Worm (Caenorhabditis elegans) whole organism, young adult: ENCODE data around the gene erl-1.

Experiments
- C17E4.6 ChIP-seq: fragments of 200-800 bp; sonication (Bioruptor generic); IDR thresholded peaks from 2 replicates; pipeline ENCODE4 v1.3.6; 2022; ENCODE audit warnings: missing genetic modification reagents, missing genetic modification characterization, missing compliant biosample characterization
- F23B12.7 ChIP-seq: sonication (generic microtip); optimal IDR thresholded peaks from 2 replicates; lab custom pipeline; 2017; ENCODE audit warnings: missing genetic modification characterization, mild to moderate bottlenecking, missing compliant biosample characterization, antibody characterized with exemption, moderate library complexity; ENCODE audit not compliant: insufficient read depth
- F33H1.4 ChIP-seq: fragments of 200-800 bp; sonication (Bioruptor generic); IDR thresholded peaks from 2 replicates; pipeline ENCODE4 v1.3.6; 2022; ENCODE audit warnings: missing genetic modification reagents, missing genetic modification characterization, missing compliant biosample characterization
- F57A8.1 ChIP-seq: fragments of 200-800 bp; sonication (Bioruptor generic); optimal IDR thresholded peaks from 2 replicates; lab custom pipeline; 2018; ENCODE audit warnings: mild to moderate bottlenecking, missing genetic modification characterization, moderate library complexity, missing compliant biosample characterization
- F57C9.4 ChIP-seq: sonication (generic microtip); optimal IDR thresholded peaks from 2 replicates; lab custom pipeline; 2017; ENCODE audit warnings: mild to moderate bottlenecking, missing genetic modification characterization, missing compliant biosample characterization
- K11D2.4 ChIP-seq: fragments of 200-800 bp; sonication (Bioruptor generic); IDR thresholded peaks from 2 replicates; pipeline ENCODE4 v1.3.6; 2022; ENCODE audit warnings: missing genetic modification reagents, missing genetic modification characterization, missing compliant biosample characterization
- Y67H2A.10 ChIP-seq: fragments of 200-800 bp; sonication (Bioruptor generic); conservative IDR thresholded peaks from 2 replicates; pipeline ENCODE4 v1.3.6; 2022; ENCODE audit warnings: missing genetic modification reagents, missing genetic modification characterization, missing compliant biosample characterization
- Y79H2A.3 ChIP-seq: fragments of 200-800 bp; sonication (Bioruptor generic); conservative IDR thresholded peaks from 2 replicates; pipeline ENCODE4 v1.3.6; 2022; ENCODE audit warnings: missing genetic modification reagents, missing genetic modification characterization, missing compliant biosample characterization
- ZK185.1 ChIP-seq: sonication (generic microtip); optimal IDR thresholded peaks from 2 replicates; lab custom pipeline; 2016; ENCODE audit warnings: mild to moderate bottlenecking, missing genetic modification characterization, missing compliant biosample characterization; ENCODE audit not compliant: poor library complexity, severe bottlenecking
- akir-1 ChIP-seq: fragments of 200-800 bp; sonication (Bioruptor generic); optimal IDR thresholded peaks from 2 replicates; lab custom pipeline; 2018; ENCODE audit warnings: mild to moderate bottlenecking, missing genetic modification characterization, moderate library complexity, missing compliant biosample characterization
- aptf-2 ChIP-seq: fragments of 200-800 bp; sonication (Bioruptor generic); conservative IDR thresholded peaks from 2 replicates; pipeline ENCODE4 v1.3.6; 2022; ENCODE audit warnings: missing genetic modification reagents, missing genetic modification characterization, missing compliant biosample characterization
- aptf-3 ChIP-seq: fragments of 200-800 bp; sonication (Bioruptor generic); IDR thresholded peaks from 2 replicates; pipeline ENCODE4 v1.3.6; 2022; ENCODE audit warnings: missing genetic modification characterization, missing compliant biosample characterization
- attf-5 ChIP-seq: fragments of 200-800 bp; sonication (Bioruptor generic); optimal IDR thresholded peaks from 2 replicates; lab custom pipeline; 2018; ENCODE audit warnings: mild to moderate bottlenecking, missing genetic modification characterization, missing compliant biosample characterization
- bed-1 ChIP-seq: fragments of 200-800 bp; sonication (Bioruptor generic); IDR thresholded peaks from 2 replicates; pipeline ENCODE4 v1.3.6; 2022; ENCODE audit warnings: missing genetic modification reagents, missing genetic modification characterization, missing compliant biosample characterization
- ccch-3 ChIP-seq: fragments of 200-800 bp; sonication (Bioruptor generic); optimal IDR thresholded peaks from 2 replicates; lab custom pipeline; 2018; ENCODE audit warnings: mild to moderate bottlenecking, missing genetic modification characterization, missing compliant biosample characterization
- cebp-2 ChIP-seq: fragments of 200-800 bp; sonication (Bioruptor generic); IDR thresholded peaks from 2 replicates; pipeline ENCODE4 v1.3.6; 2022; ENCODE audit warnings: missing genetic modification characterization, missing compliant biosample characterization
- ceh-100 ChIP-seq: fragments of 200-800 bp; sonication (Bioruptor generic); IDR thresholded peaks from 2 replicates; pipeline ENCODE4 v1.3.6; 2022; ENCODE audit warnings: missing genetic modification reagents, missing genetic modification characterization, missing compliant biosample characterization
- ceh-40 ChIP-seq: fragments of 200-800 bp; sonication (Bioruptor generic); IDR thresholded peaks from 2 replicates; pipeline ENCODE4 v1.3.6; 2022; ENCODE audit warnings: missing genetic modification characterization, missing compliant biosample characterization
- ceh-58 ChIP-seq: fragments of 200-800 bp; sonication (Bioruptor generic); IDR thresholded peaks from 2 replicates; pipeline ENCODE4 v1.3.6; 2022; ENCODE audit warnings: missing genetic modification characterization, missing compliant biosample characterization
- die-1 ChIP-seq: sonication (generic microtip); optimal IDR thresholded peaks from 2 replicates; lab custom pipeline; 2016; ENCODE audit warnings: missing genotype, mild to moderate bottlenecking, missing genetic modification characterization, missing compliant biosample characterization
- efl-1 ChIP-seq: fragments of 150-350 bp; optimal IDR thresholded peaks from 2 replicates; lab custom pipeline; 2014; ENCODE audit warnings: missing biosample characterization, missing genetic modification reagents, missing genetic modification characterization
- egl-18 ChIP-seq: fragments of 200-800 bp; sonication (Bioruptor generic); IDR thresholded peaks from 2 replicates; pipeline ENCODE4 v1.3.6; 2022; ENCODE audit warnings: missing genetic modification reagents, missing genetic modification characterization, missing compliant biosample characterization
- egl-44 ChIP-seq: fragments of 200-800 bp; sonication (Bioruptor generic); IDR thresholded peaks from 2 replicates; pipeline ENCODE4 v1.3.6; 2022; ENCODE audit warnings: missing genetic modification reagents, missing genetic modification characterization, missing compliant biosample characterization
- ekl-4 ChIP-seq: fragments of 200-800 bp; sonication (Bioruptor generic); IDR thresholded peaks from 2 replicates; pipeline ENCODE4 v1.3.6; 2022; ENCODE audit warnings: missing genetic modification reagents, missing genetic modification characterization, missing compliant biosample characterization
- hlh-26 ChIP-seq: fragments of 200-800 bp; sonication (Bioruptor generic); conservative IDR thresholded peaks from 2 replicates; pipeline ENCODE4 v1.3.6; 2022; ENCODE audit warnings: missing genetic modification reagents, missing genetic modification characterization, missing compliant biosample characterization
- hmg-1.2 ChIP-seq: fragments of 200-800 bp; sonication (Bioruptor generic); IDR thresholded peaks from 2 replicates; pipeline ENCODE4 v1.3.6; 2022; ENCODE audit warnings: missing genetic modification reagents, missing genetic modification characterization, missing compliant biosample characterization
- lin-26 ChIP-seq: fragments of 200-800 bp; sonication (Bioruptor generic); IDR thresholded peaks from 2 replicates; pipeline ENCODE4 v1.3.6; 2022; ENCODE audit warnings: missing genetic modification reagents, missing genetic modification characterization, missing compliant biosample characterization
- madf-3 ChIP-seq: fragments of 200-800 bp; sonication (Bioruptor generic); IDR thresholded peaks from 2 replicates; pipeline ENCODE4 v1.3.6; 2022; ENCODE audit warnings: missing genetic modification reagents, missing genetic modification characterization, missing compliant biosample characterization
- nfyb-1 ChIP-seq: fragments of 200-800 bp; sonication (Bioruptor generic); IDR thresholded peaks from 2 replicates; pipeline ENCODE4 v1.3.6; 2022; ENCODE audit warnings: missing genetic modification reagents, missing genetic modification characterization, missing compliant biosample characterization
- nhr-179 ChIP-seq: sonication (generic microtip); optimal IDR thresholded peaks from 2 replicates; lab custom pipeline; 2016; ENCODE audit warnings: mild to moderate bottlenecking, missing genetic modification characterization, missing compliant biosample characterization
- nhr-27 ChIP-seq: fragments of 200-800 bp; sonication (Bioruptor generic); optimal IDR thresholded peaks from 2 replicates; lab custom pipeline; 2018; ENCODE audit warnings: mild to moderate bottlenecking, missing genetic modification characterization, moderate library complexity, missing compliant biosample characterization
- pha-4 ChIP-seq: fragments of 150-350 bp; sonication (generic microtip); optimal IDR thresholded peaks from 2 replicates; lab custom pipeline; 2014; ENCODE audit warnings: missing biosample characterization, missing genetic modification reagents, missing genetic modification characterization
- rcor-1 ChIP-seq: fragments of 200-800 bp; sonication (Bioruptor generic); IDR thresholded peaks from 2 replicates; pipeline ENCODE4 v1.3.6; 2022; ENCODE audit warnings: missing genetic modification reagents, missing genetic modification characterization, missing compliant biosample characterization
- sea-2 ChIP-seq: fragments of 200-800 bp; sonication (Bioruptor generic); IDR thresholded peaks from 2 replicates; pipeline ENCODE4 v1.3.6; 2022; ENCODE audit warnings: missing genetic modification characterization, missing compliant biosample characterization
- tbp1 ChIP-seq: fragments of 200-800 bp; sonication (Bioruptor generic); optimal IDR thresholded peaks from 2 replicates; lab custom pipeline; 2018; ENCODE audit warnings: mild to moderate bottlenecking, missing genetic modification characterization, missing compliant biosample characterization
- tbx-9 ChIP-seq: sonication (generic microtip); optimal IDR thresholded peaks from 2 replicates; lab custom pipeline; 2016; ENCODE audit warnings: borderline replicate concordance, missing genetic modification characterization, inconsistent platforms, missing compliant biosample characterization
- unc-130 ChIP-seq: sonication (generic microtip); optimal IDR thresholded peaks from 2 replicates; lab custom pipeline; 2016; ENCODE audit warnings: missing genetic modification reagents, missing genetic modification characterization, missing compliant biosample characterization
- zfh-2 ChIP-seq: fragments of 200-800 bp; sonication (Bioruptor generic); conservative IDR thresholded peaks from 2 replicates; pipeline ENCODE4 v1.3.6; 2022; ENCODE audit warnings: missing genetic modification reagents, missing genetic modification characterization, missing compliant biosample characterization
- zim-3 ChIP-seq: sonication (generic microtip); optimal IDR thresholded peaks from 2 replicates; lab custom pipeline; 2017; ENCODE audit warnings: mild to moderate bottlenecking, missing genetic modification characterization, moderate library complexity, missing compliant biosample characterization
- ztf-22 ChIP-seq: fragments of 200-800 bp; sonication (Bioruptor generic); optimal IDR thresholded peaks from 2 replicates; lab custom pipeline; 2018; ENCODE audit warnings: mild to moderate bottlenecking, missing genetic modification characterization, moderate library complexity, missing compliant biosample characterization
- ztf-28 ChIP-seq: fragments of 200-800 bp; sonication (Bioruptor generic); IDR thresholded peaks from 2 replicates; pipeline ENCODE4 v1.3.6; 2022; ENCODE audit warnings: missing genetic modification reagents, missing genetic modification characterization, missing compliant biosample characterization
- ztf-6 ChIP-seq: fragments of 200-800 bp; sonication (Bioruptor generic); IDR thresholded peaks from 2 replicates; pipeline ENCODE4 v1.3.6; 2022; ENCODE audit warnings: missing genetic modification reagents, missing genetic modification characterization, missing compliant biosample characterization

The erl-1 gene

ce11 chrIV:12287628-12288027 lies at the start of gene erl-1:
erl-1 (plus strand) TSS chrIV:12287928.
- TF ChIP-seq F57C9.4 (tag; lab: Kevin White, UChicago) (no peak), pha-4 (tag; lab: Kevin White, UChicago) (no peak), tbp1 (GFP tag; lab: Kevin White, UChicago) (no peak)

DNA sequence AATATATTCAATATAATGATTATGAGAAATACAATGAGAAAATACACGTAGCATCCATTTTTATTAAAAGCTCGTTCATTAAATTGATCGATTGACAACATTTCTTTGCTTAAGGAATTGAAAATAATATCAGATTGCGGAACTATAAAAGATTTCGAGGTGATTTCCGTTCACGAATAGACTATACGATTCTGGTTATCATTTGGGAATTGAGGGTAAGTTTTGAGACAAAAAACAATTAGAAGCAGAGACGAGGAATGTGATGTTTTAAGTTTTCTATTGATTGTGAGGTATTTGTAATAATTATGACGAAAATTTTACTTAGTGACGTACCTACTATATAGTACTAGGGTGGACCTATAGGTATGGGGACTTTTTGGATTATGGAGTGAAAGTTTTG lies 48.9 kb upstream of the erl-1 start, which contains the start of gene sre-19:
Gene sre-19, minus strand, starts transcription at position 101 of the 400 bp plus-strand sequence.
- TF ChIP-seq tbx-9 (tag; lab: Kevin White, UChicago), result no peak
- no peak for TF ChIP-seq ekl-4 (GFP tag; lab: Robert Waterston, UW)
- TF ChIP-seq rcor-1 (GFP tag; lab: Robert Waterston, UW), result no peak
- TF ChIP-seq, all 124 proteins: peak for 0

ce11 chrIV:12244706-12245105 lies 43.0 kb upstream of the erl-1 start, which contains the start of gene sre-15:
sre-15 (minus strand) TSS chrIV:12244806.
- no peak for TF ChIP-seq K11D2.4 (GFP tag; lab: Robert Waterston, UW)
- no peak for TF ChIP-seq efl-1
- no peak for TF ChIP-seq egl-44
- TF ChIP-seq ceh-40, result no peak
- no peak for TF ChIP-seq zim-3 (tag; lab: Kevin White, UChicago)
- TF ChIP-seq, all 124 proteins: peak for 0

- no peak for TF ChIP-seq aptf-3 (GFP tag; lab: Robert Waterston, UW)
- no peak for TF ChIP-seq nfyb-1 (GFP tag; lab: Robert Waterston, UW)
- TF ChIP-seq Y67H2A.10, result no peak
- no peak for TF ChIP-seq ceh-58 (GFP tag; lab: Robert Waterston, UW)
- no peak for TF ChIP-seq ztf-6
- no peak for TF ChIP-seq C17E4.6 (GFP tag; lab: Robert Waterston, UW)
- TF ChIP-seq akir-1 (GFP tag; lab: Kevin White, UChicago), result no peak
- TF ChIP-seq ztf-22 (GFP tag; lab: Kevin White, UChicago), result no peak
- TF ChIP-seq lin-26 (GFP tag; lab: Robert Waterston, UW), result no peak
- no peak for TF ChIP-seq ZK185.1 (tag; lab: Kevin White, UChicago)
- no peak for TF ChIP-seq ceh-40
- TF ChIP-seq hmg-1.2 (GFP tag; lab: Robert Waterston, UW), result no peak
- no peak for TF ChIP-seq bed-1 (GFP tag; lab: Robert Waterston, UW)
- no peak for TF ChIP-seq nhr-179
- no peak for TF ChIP-seq zfh-2 (GFP tag; lab: Robert Waterston, UW)
- TF ChIP-seq madf-3, result no peak
- no peak for TF ChIP-seq ccch-3 (GFP tag; lab: Kevin White, UChicago)
- TF ChIP-seq unc-130 (GFP tag; lab: Kevin White, UChicago), result no peak
- TF ChIP-seq ztf-28 (GFP tag; lab: Robert Waterston, UW), result no peak
These were observed 35.1 kb upstream of the erl-1 start, which contains the start of gene dnj-26 for ce11 chrIV:12252579-12252978. dnj-26 (minus strand) TSS chrIV:12252679.

ce11 chrIV:12259161-12259870 lies 28.4 kb upstream of the erl-1 start, which contains the start of gene Y39C12A.9:
Y39C12A.9 (minus strand) TSS chrIV:12259211.
- TF ChIP-seq Y79H2A.3 (no peak), C17E4.6 (GFP tag; lab: Robert Waterston, UW) (no peak), hlh-26 (no peak), ceh-100 (GFP tag; lab: Robert Waterston, UW) (no peak), F33H1.4 (GFP tag; lab: Robert Waterston, UW) (no peak), F23B12.7 (tag; lab: Kevin White, UChicago) (no peak), sea-2 (no peak), cebp-2 (GFP tag; lab: Robert Waterston, UW) (no peak), nhr-27 (tag; lab: Kevin White, UChicago) (no peak), egl-18 (GFP tag; lab: Robert Waterston, UW) (no peak), aptf-2 (no peak), die-1 (tag; lab: Kevin White, UChicago) (no peak), ceh-40 (no peak), attf-5 (GFP tag; lab: Kevin White, UChicago) (no peak), efl-1 (no peak), F57A8.1 (no peak)
